Worm (Caenorhabditis elegans) whole organism, mixed stage, embryonic: ENCODE data around the gene ZK546.4.
A peak's percentile ranks its signal among the peaks of the same experiment; 100 is the strongest.

Experiments
- blmp-1 ChIP-seq: fragments of 150-350 bp; optimal IDR thresholded peaks from 2 replicates; lab custom pipeline; 2014; ENCODE audit warnings: missing biosample characterization, missing genetic modification characterization
- ceh-39 ChIP-seq: fragments of 150-350 bp; optimal IDR thresholded peaks from 2 replicates; lab custom pipeline; 2014; ENCODE audit warnings: missing biosample characterization, missing genetic modification characterization
- cnd-1 ChIP-seq: fragments of 200-800 bp; sonication (Bioruptor generic); optimal IDR thresholded peaks from 2 replicates; lab custom pipeline; 2018; ENCODE audit warnings: mild to moderate bottlenecking, missing genetic modification characterization, missing compliant biosample characterization
- elt-3 ChIP-seq: fragments of 150-350 bp; optimal IDR thresholded peaks from 2 replicates; lab custom pipeline; 2014; ENCODE audit warnings: missing biosample characterization, missing genetic modification characterization
- lin-13 ChIP-seq: fragments of 150-350 bp; optimal IDR thresholded peaks from 2 replicates; lab custom pipeline; 2014; ENCODE audit warnings: missing biosample characterization, missing genetic modification characterization
- lin-32 ChIP-seq: fragments of 200-800 bp; sonication (Bioruptor generic); optimal IDR thresholded peaks from 2 replicates; lab custom pipeline; 2018; ENCODE audit warnings: mild to moderate bottlenecking, missing genetic modification characterization, missing compliant biosample characterization
- lsy-2 ChIP-seq: fragments of 150-350 bp; optimal IDR thresholded peaks from 2 replicates; lab custom pipeline; 2014; ENCODE audit warnings: missing biosample characterization, missing genetic modification characterization
- nhr-2 ChIP-seq: fragments of 150-350 bp; optimal IDR thresholded peaks from 2 replicates; lab custom pipeline; 2014; ENCODE audit warnings: missing biosample characterization, missing genetic modification characterization
- nhr-237 ChIP-seq: fragments of 150-350 bp; optimal IDR thresholded peaks from 2 replicates; lab custom pipeline; 2014; ENCODE audit warnings: missing biosample characterization, missing genetic modification characterization
- pha-4 ChIP-seq: fragments of 150-350 bp; optimal IDR thresholded peaks from 2 replicates; lab custom pipeline; 2018; ENCODE audit warnings: missing biosample characterization, missing genetic modification reagents, missing genetic modification characterization
- sem-2 ChIP-seq: fragments of 200-800 bp; sonication (Bioruptor generic); optimal IDR thresholded peaks from 2 replicates; lab custom pipeline; 2018; ENCODE audit warnings: mild to moderate bottlenecking, missing genetic modification characterization, missing compliant biosample characterization
- sptf-1 ChIP-seq: sonication (generic microtip); optimal IDR thresholded peaks from 2 replicates; lab custom pipeline; 2017; ENCODE audit warnings: mild to moderate bottlenecking, missing genetic modification characterization, moderate library complexity, missing compliant biosample characterization
- zip-8 ChIP-seq: fragments of 150-350 bp; optimal IDR thresholded peaks from 2 replicates; lab custom pipeline; 2014; ENCODE audit warnings: missing biosample characterization, missing genetic modification characterization
- ztf-11 ChIP-seq: fragments of 150-350 bp; optimal IDR thresholded peaks from 2 replicates; lab custom pipeline; 2014; ENCODE audit warnings: missing biosample characterization, missing genetic modification characterization

The ZK546.4 gene

DNA sequence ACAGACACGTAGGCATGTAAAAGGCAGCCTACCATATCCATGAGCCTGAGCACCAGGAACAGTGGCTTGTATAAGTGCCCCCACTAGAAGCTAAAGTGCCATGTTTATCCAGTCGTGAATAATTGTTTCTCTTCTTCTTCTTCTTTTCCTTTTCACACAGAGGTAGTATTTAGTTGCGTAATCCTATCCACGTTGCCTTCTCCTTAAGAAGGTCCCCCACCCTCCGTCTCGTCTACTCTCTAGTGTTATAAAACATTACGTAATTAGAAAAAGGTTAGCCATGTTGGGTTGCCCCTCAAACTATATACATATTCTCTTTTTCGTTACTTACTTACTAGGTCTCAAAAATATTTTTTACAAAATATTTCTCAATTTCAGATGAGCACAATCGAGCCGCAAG, 48.8 kb downstream of the ZK546.4 start:
- TF ChIP-seq lin-13 (tag; lab: Kevin White, UChicago) = no peak
- peak; percentile 40 for TF ChIP-seq ztf-11
- TF ChIP-seq sptf-1 (tag; lab: Kevin White, UChicago) = peak; percentile 39
- TF ChIP-seq zip-8 (tag; lab: Kevin White, UChicago) = peak; percentile 90
- TF ChIP-seq nhr-2 = peak; percentile 79
- no peak for TF ChIP-seq nhr-237 (tag; lab: Kevin White, UChicago)
- no peak for TF ChIP-seq lsy-2 (tag; lab: Kevin White, UChicago)
- no peak for TF ChIP-seq cnd-1 (tag; lab: Kevin White, UChicago)
- TF ChIP-seq ceh-39 (tag; lab: Kevin White, UChicago) = no peak
- no peak for TF ChIP-seq blmp-1 (tag; lab: Kevin White, UChicago)
- TF ChIP-seq sem-2 (GFP tag; lab: Kevin White, UChicago) = no peak

ce11 chrII:4987257-4987656, 49.4 kb downstream of the ZK546.4 start:
- peak; percentile 92 for TF ChIP-seq lin-32 (GFP tag; lab: Kevin White, UChicago)
- TF ChIP-seq lin-13 (tag; lab: Kevin White, UChicago) = no peak
- no peak for TF ChIP-seq pha-4 (tag; lab: Kevin White, UChicago)
- no peak for TF ChIP-seq sem-2 (GFP tag; lab: Kevin White, UChicago)
- TF ChIP-seq zip-8 (tag; lab: Kevin White, UChicago) = peak; percentile 10
- TF ChIP-seq elt-3 = no peak
- no peak for TF ChIP-seq nhr-2
- no peak for TF ChIP-seq cnd-1 (tag; lab: Kevin White, UChicago)
- no peak for TF ChIP-seq blmp-1 (tag; lab: Kevin White, UChicago)
